Fruit fly (Drosophila melanogaster): ENCODE results near the gene Mhc.

Gene Mhc

dm6 chr2L:16815989-16816749 is 49.8 kb downstream of the Mhc start, which contains the start of gene mdy (continued):
- TF ChIP-seq onecut (GFP tag; IDR thresholded peaks at IDR 0.05) (peak; percentile 52), shn (GFP tag; optimal IDR thresholded peaks at IDR 0.05) (peak; percentile 17), CG32772 (GFP tag; IDR thresholded peaks at IDR 0.05) (peak; percentile 45; the same call in 1 of the 2 replicates), Taf1 (GFP tag; IDR thresholded peaks at IDR 0.05) (no peak), Bgb (GFP tag; IDR thresholded peaks at IDR 0.05; ENCODE audit: partially characterized antibody) (peak; percentile 21; the same call in 1 of the 2 replicates), ap (GFP tag; IDR thresholded peaks at IDR 0.05) (0 out of 2 replicates have a peak, but pooled peaks have one; percentile 27), CG32532 (GFP tag; IDR thresholded peaks at IDR 0.05) (peak; percentile 79), dan (GFP tag; IDR thresholded peaks at IDR 0.05) (no peak), Deaf1 (tag; optimal IDR thresholded peaks at IDR 0.05) (peak; percentile 21), az2 (GFP tag; optimal IDR thresholded peaks at IDR 0.05) (peak; percentile 61), pho (GFP tag; optimal IDR thresholded peaks at IDR 0.05) (peak; percentile 47), CG7372 (GFP tag; IDR thresholded peaks at IDR 0.05) (0 out of 2 replicates have a peak, but pooled peaks have one; percentile 14), Xrp1 (GFP tag; IDR thresholded peaks at IDR 0.05) (peak; percentile 56), Spps (tag; optimal IDR thresholded peaks at IDR 0.05) (no peak), HHEX (GFP tag; optimal IDR thresholded peaks at IDR 0.05) (no peak), CG31388 (GFP tag; optimal IDR thresholded peaks at IDR 0.05) (no peak), CG10321 (GFP tag; IDR thresholded peaks at IDR 0.05) (no peak), her (GFP tag; optimal IDR thresholded peaks at IDR 0.05) (peak; percentile 39), Sry-β (GFP tag; optimal IDR thresholded peaks at IDR 0.05) (peak; percentile 99), CG10543 (GFP tag; optimal IDR thresholded peaks at IDR 0.05) (no peak), chif (GFP tag; optimal IDR thresholded peaks at IDR 0.05) (peak; percentile 4 to 65), CG7357 (GFP tag; IDR thresholded peaks at IDR 0.05) (no peak), E2f1 (GFP tag; IDR thresholded peaks at IDR 0.05) (peak; percentile 59), CG16779 (GFP tag; IDR thresholded peaks at IDR 0.05) (peak; percentile 22; the same call in 1 of the 2 replicates), H2.0 (GFP tag; IDR thresholded peaks at IDR 0.05) (peak; percentile 62), toy (GFP tag; IDR thresholded peaks at IDR 0.05) (no peak), CG7963 (GFP tag; IDR thresholded peaks at IDR 0.05; ENCODE audit: partially characterized antibody) (0 out of 3 replicates have a peak, but pooled peaks have one; percentile 29), CG6175 (GFP tag; IDR thresholded peaks at IDR 0.05) (peak; percentile 46; the same call in 1 of the 3 replicates), CG1603 (tag; optimal IDR thresholded peaks at IDR 0.05) (peak; percentile 72), CG14014 (GFP tag; IDR thresholded peaks at IDR 0.05) (peak; percentile 70), amos (GFP tag; IDR thresholded peaks at IDR 0.05; ENCODE audit: partially characterized antibody) (no peak), zfh2 (GFP tag; optimal IDR thresholded peaks at IDR 0.05) (peak; percentile 41), lola (GFP tag; optimal IDR thresholded peaks at IDR 0.05) (peak in 1 of 3 experiments; percentile 62), CG31441 (GFP tag; IDR thresholded peaks at IDR 0.05) (peak; percentile 63), peb (GFP tag; IDR thresholded peaks at IDR 0.05) (no peak), Meics (GFP tag; optimal IDR thresholded peaks at IDR 0.05) (peak; percentile 26), slp2 (GFP tag; optimal IDR thresholded peaks at IDR 0.05) (peak; percentile 30), sim (GFP tag; IDR thresholded peaks at IDR 0.05) (no peak), odd (GFP tag; optimal IDR thresholded peaks at IDR 0.05) (no peak), CG4424 (GFP tag; optimal IDR thresholded peaks at IDR 0.05) (peak; percentile 63), CG9727 (GFP tag; optimal IDR thresholded peaks at IDR 0.05) (peak; percentile 54), jing (GFP tag; optimal IDR thresholded peaks at IDR 0.05) (no peak), CG4282 (GFP tag; optimal IDR thresholded peaks at IDR 0.05) (peak; percentile 9), kay (GFP tag; optimal IDR thresholded peaks at IDR 0.05) (peak; percentile 58), CG16863 (GFP tag; optimal IDR thresholded peaks at IDR 0.05) (peak; percentile 55), sisA (GFP tag; IDR thresholded peaks at IDR 0.05) (peak; percentile 62), unc-4 (GFP tag; IDR thresholded peaks at IDR 0.05; ENCODE audit: partially characterized antibody) (peak; percentile 55; the same call in 1 of the 2 replicates), ind (GFP tag; optimal IDR thresholded peaks at IDR 0.05) (peak; percentile 12), CG3838 (GFP tag; optimal IDR thresholded peaks at IDR 0.05) (no peak), Sin3A (optimal IDR thresholded peaks at IDR 0.05) (no peak)

All from whole organism, embryonic.